Worm (Caenorhabditis elegans): ENCODE measurements around the gene F36H1.3.

ce11 chrIV:11009928-11010327, 40.0 kb upstream of the F36H1.3 start:
- TF ChIP-seq tab-1 (GFP tag; IDR thresholded peaks at IDR 0.05): no peak
- TF ChIP-seq med-1 (GFP tag; optimal IDR thresholded peaks at IDR 0.05; ENCODE audit: insufficient read depth): no peak
- no peak for TF ChIP-seq ztf-29 (GFP tag; IDR thresholded peaks at IDR 0.05)
- TF ChIP-seq ref-1 (GFP tag; conservative IDR thresholded peaks at IDR 0.05): no peak
- no peak for TF ChIP-seq cog-1 (tag; optimal IDR thresholded peaks at IDR 0.05)
- no peak for TF ChIP-seq ztf-23 (GFP tag; IDR thresholded peaks at IDR 0.05)
- TF ChIP-seq flt-1 (GFP tag; IDR thresholded peaks at IDR 0.05): no peak
- TF ChIP-seq T22C8.4 (GFP tag; IDR thresholded peaks at IDR 0.05): no peak
- no peak for TF ChIP-seq klf-2 (GFP tag; conservative IDR thresholded peaks at IDR 0.05)

All from whole organism, midembryonic.